Fruit fly (Drosophila melanogaster): Measurements from ENCODE around the gene CG8281.

Gene CG8281

DNA sequence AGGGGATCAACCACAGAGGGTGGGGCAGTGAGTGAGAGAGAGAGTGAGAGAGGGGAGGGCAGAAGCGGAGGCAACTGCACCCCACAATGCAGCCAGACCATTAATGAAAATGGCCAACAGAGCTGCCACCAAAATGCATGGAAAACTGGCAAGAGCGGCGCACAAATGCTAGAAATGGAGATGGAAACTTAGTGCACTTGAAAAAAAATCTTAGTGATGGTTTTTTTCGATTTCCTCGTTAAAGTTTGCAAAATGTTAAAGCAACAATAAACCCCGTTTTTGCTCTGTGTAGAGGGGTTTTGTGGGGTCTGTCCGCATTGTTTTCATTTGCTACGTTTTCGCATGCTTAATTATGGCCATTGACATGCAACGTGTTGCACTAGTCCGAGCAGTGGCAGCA, 34.8 kb upstream of the CG8281 start:
- no peak for TF ChIP-seq CG17801 (GFP tag; optimal IDR thresholded peaks at IDR 0.05; ENCODE audit: partially characterized antibody)

DNA sequence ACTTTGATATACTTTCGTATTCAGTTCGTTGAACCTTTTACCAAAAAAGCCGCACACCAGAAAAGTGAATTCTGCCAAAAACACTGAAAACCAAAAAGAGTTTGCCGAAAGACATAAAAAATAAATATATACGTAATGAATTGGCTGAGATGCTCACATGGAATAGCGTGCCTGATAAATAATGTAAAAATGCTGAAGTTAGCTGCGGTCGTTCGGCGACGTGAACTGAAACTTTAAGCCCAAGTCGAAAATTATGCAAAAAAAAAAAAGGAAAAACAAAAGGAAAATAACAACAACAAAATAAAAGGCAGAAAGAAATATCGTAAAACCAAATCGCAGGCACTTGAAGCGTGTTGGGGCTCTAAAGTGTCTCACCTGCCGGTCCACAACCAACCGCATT, 32.6 kb upstream of the CG8281 start:
- no peak for TF ChIP-seq CG17801 (GFP tag; optimal IDR thresholded peaks at IDR 0.05; ENCODE audit: partially characterized antibody)

DNA sequence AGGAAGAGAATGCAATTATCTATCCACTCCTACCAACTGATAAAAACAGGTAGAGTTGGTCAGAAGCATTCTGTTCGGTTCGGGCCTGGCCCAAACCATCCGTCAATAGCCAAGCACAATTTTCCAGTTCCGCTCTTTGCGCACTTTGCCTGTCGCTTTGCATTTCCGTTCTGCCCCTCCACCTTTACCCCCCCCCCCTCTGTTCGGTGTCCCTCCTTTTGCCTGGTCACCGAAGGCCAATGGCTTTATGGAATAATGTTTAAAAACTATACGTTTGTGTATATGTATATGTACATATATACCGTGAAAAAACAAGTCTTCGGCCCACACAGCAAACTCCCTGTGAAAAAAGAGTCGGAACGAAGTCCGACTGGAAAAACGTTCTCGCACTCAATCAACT, 31.1 kb upstream of the CG8281 start:
- TF ChIP-seq CG17801 (GFP tag; optimal IDR thresholded peaks at IDR 0.05; ENCODE audit: partially characterized antibody): no peak

DNA sequence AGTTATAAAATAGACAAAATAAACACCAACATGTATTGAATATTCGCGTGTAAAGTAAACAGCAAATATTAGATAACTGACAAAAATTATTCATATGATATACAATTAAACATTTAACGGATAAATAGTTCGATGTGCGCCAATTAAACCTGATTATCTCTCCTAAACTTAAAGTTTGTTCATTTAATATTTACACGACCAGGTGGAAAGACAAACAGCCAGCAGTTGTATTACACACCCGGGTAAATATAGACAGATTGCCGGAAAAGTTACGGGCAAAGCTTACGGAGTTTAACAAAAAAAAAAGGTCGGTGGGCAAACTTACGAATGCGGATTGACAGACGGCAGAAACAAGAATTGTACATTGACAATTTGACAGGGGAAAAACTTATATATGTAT, 30.2 kb upstream of the CG8281 start:
- TF ChIP-seq CG17801 (GFP tag; optimal IDR thresholded peaks at IDR 0.05; ENCODE audit: partially characterized antibody): no peak

DNA sequence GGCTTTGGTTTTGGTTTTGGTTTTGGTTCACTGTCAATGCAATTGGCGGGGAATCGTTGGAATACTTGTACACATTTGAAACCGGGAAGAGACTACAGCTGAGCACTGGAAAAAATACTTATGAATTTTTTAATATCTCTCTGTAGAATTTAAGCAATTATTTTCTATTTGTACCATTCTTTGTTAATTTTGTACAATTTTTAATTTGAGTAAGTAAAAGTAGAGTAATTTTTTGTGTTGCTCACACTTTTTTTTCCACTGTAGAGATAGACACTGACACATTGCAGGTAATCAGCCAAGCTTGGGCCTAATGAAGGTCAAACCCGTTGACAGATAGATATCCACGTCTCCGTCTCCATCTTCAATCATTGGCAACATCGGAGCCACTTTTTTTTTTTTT, 29.0 kb upstream of the CG8281 start:
- no peak for TF ChIP-seq CG17801 (GFP tag; optimal IDR thresholded peaks at IDR 0.05; ENCODE audit: partially characterized antibody)

DNA sequence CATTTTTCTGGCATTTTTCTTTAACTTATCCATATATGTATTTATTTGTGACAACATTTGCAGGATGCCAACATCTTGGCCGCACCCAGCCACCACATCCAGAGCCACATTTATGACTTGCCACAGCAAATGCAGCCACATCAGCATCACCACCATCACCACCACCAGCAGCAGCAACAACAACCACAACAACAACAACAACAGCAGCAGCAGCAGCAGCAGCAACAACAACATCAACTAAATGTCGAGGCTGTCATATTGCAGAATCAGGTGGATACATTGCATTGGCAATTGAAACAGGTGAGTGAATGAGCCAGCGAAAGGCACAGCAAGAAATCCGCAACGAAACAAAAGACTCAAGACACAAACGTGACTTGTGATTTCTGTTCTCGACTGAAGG, 22.3 kb upstream of the CG8281 start:
- no peak for TF ChIP-seq CG17801 (GFP tag; optimal IDR thresholded peaks at IDR 0.05; ENCODE audit: partially characterized antibody)

DNA sequence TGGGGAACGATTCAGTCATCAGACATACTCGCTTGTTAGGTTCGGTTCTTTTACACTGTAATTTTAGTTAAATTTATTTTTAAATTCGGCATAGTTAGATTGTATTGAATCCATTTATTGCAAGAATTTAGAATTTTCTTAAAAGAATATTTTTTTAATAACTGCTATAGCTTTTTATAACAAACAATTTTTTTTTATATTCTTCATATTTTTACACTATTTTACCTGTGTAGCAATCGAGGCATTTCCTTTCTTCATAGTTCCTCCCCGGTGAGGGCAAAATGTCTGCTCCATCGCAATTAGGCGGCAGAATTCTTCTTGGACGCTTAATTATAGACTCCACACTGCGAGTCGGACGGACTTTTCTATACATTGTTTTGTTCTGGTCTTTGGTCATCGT, 21.7 kb upstream of the CG8281 start:
- TF ChIP-seq CG17801 (GFP tag; optimal IDR thresholded peaks at IDR 0.05; ENCODE audit: partially characterized antibody): no peak

DNA sequence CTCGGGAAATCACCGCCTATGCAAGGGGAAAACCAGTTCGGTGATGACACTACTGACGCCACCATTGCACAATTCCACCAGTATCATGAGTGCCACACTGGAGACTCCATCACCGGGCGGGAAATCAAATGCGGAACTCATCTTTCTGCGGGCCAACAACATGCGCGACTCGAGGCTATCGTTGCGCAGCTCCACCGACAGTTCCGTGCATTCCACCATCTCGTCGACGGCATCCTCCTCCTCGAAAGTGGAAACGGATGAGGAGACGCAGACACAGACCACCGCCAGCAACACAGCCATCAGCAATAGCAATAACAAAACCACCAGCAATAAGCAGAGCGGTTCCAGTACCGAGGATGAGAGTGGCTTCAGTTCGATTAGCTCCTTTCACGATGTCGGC, 18.4 kb upstream of the CG8281 start:
- no peak for TF ChIP-seq CG17801 (GFP tag; optimal IDR thresholded peaks at IDR 0.05; ENCODE audit: partially characterized antibody)

DNA sequence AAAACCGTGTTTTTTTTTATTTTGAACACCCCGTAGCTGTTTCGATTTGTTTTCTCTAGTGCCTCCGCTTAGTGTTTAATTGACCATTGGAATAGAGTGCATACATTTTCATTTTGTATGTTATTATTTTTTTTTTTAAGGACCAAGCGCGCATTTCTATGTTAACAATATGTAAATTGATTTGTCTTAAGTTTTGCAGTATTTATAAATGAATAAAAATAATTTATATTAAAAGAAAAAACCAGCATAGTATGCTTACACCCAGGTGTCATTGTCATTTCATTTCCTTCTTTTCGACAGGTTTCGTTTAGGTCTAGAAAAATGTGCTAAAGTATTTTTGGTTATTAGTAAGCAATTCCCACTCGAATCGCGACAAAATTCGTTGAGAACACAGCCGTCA, 17.7 kb upstream of the CG8281 start, which contains the start of gene eIF4E5:
Gene eIF4E5, plus strand, starts transcription at position 301 of the 400 bp plus-strand sequence.
- TF ChIP-seq CG17801 (GFP tag; optimal IDR thresholded peaks at IDR 0.05; ENCODE audit: partially characterized antibody): no peak

DNA sequence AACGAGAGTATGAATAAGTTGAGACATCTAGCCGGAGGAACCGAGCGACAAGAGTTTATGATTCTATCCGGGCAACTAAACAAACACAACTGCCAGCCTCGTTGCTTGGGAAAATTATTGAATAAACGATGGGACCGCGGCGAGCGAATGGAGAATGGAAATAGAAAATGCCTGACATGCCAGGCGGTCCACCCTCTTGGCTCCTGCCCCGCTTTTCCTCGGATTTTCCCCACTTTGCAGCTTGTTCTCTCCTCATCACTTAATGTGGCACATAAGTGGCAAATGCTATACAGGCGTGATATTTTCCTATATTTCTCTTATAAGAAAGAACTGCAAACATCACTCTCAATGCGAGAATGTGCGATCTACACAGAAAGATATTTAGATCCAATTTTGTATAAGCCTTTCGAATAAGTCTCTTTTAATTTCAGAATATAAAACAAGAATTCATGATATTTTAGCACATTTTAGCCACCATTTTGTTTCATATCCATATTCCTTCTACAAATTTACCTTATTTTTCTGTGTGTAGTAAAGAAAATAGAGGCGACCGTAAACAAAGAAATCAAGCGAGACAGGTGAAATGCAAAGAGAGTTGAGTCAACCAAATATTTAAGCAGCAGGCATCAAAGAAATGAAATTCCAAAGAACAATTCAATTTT, 8.6 kb upstream of the CG8281 start:
- TF ChIP-seq CG17801 (GFP tag; optimal IDR thresholded peaks at IDR 0.05; ENCODE audit: partially characterized antibody): peak; percentile 59

DNA sequence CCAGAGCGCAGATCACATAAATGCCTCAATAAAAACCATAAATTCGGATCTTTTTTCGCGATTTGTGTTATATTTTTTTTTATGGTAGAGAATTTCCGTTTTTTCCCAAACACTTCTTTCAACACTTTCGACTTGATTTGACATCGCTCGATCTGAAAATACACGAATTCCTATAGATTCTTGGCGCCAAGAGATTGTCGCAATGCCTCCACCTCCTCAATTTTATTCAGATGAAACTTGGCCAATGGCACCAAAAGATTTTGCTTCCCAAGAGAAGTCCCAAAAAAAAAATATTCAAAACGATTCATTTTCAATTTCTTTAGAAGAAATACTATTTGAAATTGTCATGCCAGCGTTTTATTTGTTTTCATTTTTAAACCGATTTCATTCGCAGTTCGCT, 7.7 kb upstream of the CG8281 start:
- no peak for TF ChIP-seq CG17801 (GFP tag; optimal IDR thresholded peaks at IDR 0.05; ENCODE audit: partially characterized antibody)

DNA sequence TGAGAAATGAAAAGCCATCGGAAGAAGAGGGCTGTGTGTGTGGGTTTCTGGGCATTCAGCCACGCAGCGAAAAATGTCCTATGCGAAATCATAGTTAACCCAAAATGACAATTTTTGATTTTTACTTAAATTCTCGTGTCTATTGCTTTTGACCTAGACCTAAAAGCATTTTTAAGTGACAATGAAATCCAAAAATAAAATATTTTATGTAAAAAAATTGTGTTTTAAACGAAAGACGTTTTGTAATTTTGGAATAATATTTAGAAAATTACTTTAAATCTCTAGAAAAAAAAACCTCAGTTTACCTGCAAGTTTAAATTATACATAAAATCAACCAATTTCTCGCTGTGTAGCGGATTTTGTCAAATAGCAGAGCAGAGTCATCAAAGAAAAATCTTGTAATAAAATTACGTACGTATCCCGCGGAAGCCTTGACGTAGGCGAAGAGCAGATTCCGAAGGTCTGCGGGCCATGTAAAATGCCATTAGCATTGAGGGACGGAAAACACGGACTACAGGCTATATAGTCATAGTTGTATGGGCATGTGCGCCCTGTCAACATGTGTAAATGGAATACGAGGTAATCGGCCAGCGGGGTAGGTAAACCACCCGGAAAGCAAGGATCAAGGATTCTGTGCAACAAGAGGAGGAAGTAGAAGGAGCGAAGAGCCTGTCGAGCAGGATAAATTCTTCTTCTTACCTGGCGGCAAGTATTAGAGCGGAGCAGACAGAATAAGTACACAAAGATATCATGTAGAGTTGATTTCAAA, 2.4 kb upstream of the CG8281 start:
- no peak for TF ChIP-seq CG17801 (GFP tag; optimal IDR thresholded peaks at IDR 0.05; ENCODE audit: partially characterized antibody)

DNA sequence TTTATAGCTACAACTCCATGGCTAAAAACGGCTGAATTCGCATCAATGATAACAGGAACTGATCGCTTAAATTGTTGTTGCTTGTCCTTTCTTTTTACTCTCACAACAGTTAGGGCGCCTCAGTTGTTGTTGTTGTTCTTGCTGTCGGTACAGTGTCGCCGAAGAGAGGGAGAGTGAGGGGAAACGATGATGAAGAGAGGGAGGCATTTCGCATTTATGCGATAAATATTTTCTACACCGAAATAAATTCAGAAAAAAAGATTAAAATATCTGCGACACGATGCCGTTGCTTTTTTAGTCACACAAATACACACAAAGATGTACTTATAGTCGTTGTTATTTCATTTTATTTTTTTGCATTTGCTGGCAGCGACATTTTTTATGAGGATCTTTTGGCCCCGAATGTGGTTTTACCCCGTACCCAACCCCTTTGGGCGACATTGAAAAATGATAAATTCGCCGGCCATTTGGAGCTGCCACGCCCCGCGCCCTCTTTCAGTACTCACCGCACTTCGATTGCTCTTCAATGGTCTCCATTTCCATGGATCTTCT, 1.3 kb upstream of the CG8281 start:
- TF ChIP-seq CG17801 (GFP tag; optimal IDR thresholded peaks at IDR 0.05; ENCODE audit: partially characterized antibody): no peak

DNA sequence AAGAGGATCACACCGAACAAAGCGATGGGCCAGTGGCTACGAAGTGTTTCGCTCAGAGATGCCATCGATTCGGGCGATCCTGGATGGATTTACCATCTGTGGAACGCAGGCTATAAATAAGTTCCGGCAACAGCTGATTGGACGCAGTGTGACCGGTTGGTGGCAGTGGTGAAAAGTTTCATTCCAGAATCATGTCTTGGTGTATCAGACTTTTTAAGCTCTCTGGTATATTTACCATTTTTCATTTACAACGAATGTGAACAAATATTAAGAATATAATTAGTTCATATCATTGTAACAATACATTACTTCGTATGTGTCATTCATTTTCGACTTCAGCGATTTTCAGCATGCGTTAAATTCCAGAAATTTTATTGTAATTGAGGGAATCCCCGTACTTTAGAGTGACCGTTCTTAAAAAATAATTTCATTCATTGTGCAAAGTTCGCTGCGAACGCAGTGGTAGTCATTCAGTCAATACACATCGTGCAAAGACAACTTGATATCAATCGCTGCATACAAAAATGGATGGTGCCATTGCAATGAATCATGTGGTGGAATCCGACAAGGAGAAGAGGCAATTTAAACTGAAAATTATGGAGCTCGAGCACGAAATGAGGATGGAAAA, 2.8 kb downstream of the CG8281 start, which contains the start of gene Tmem43:
Gene Tmem43, minus strand, starts transcription at position 152 of the 628 bp plus-strand sequence.
- no peak for TF ChIP-seq CG17801 (GFP tag; optimal IDR thresholded peaks at IDR 0.05; ENCODE audit: partially characterized antibody)

DNA sequence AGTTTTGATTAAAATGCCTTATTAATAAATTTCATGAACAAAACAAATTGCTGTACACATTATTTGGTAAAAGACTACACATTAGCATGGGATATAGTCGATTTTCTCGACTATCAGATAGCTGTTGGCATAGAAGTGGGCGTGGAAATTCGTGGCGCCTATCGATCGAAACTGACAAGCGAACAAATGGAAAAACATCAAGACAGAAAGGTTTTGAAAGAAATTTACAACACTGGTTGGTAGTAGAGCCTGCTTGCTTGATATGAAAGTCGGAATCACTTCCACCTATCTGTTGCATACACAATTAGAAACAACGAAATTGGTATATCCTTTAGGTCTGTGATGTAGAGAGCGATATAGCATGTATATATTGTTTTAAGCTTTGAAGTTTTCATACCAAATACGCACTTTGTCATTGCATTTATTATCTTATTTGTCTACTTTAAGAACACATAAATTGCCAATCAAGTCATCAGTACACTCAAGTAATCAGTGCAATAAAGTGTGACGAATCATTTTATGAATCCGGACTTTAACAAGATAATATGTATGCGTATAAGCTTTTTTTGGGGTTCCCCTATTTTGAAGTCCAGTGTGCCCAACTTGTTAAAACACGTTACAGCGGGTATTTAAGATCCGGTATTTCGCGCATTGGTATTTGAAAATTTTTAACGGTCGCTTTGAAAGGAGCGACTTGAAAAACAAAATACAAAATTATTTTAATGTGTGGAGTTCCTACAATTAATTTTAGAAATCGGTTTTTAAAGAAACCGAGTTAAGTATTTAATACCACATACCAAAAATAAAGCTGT, 3.8 kb downstream of the CG8281 start:
- no peak for TF ChIP-seq CG17801 (GFP tag; optimal IDR thresholded peaks at IDR 0.05; ENCODE audit: partially characterized antibody)
